Worm (Caenorhabditis elegans) whole organism, midembryonic: ENCODE measurements around the gene frpr-9.

Experiments
- T22C8.4 ChIP-seq: fragments of 200-800 bp; sonication (Bioruptor generic); IDR thresholded peaks from 2 replicates; pipeline ENCODE4 v1.3.6; 2022; ENCODE audit warnings: missing genetic modification characterization, missing compliant biosample characterization
- cog-1 ChIP-seq: sonication (generic microtip); optimal IDR thresholded peaks from 2 replicates; lab custom pipeline; 2016; ENCODE audit warnings: missing genetic modification characterization, missing compliant biosample characterization
- flt-1 ChIP-seq: fragments of 200-800 bp; sonication (Bioruptor generic); IDR thresholded peaks from 2 replicates; pipeline ENCODE4 v1.3.6; 2022; ENCODE audit warnings: missing genetic modification characterization, missing compliant biosample characterization
- ref-1 ChIP-seq: fragments of 200-800 bp; sonication (Bioruptor generic); conservative IDR thresholded peaks from 2 replicates; pipeline ENCODE4 v1.3.6; 2022; ENCODE audit warnings: missing genetic modification reagents, missing genetic modification characterization, missing compliant biosample characterization
- tab-1 ChIP-seq: fragments of 200-800 bp; sonication (Bioruptor generic); IDR thresholded peaks from 2 replicates; pipeline ENCODE4 v1.3.6; 2022; ENCODE audit warnings: missing genetic modification characterization, missing compliant biosample characterization
- ztf-23 ChIP-seq: fragments of 200-800 bp; sonication (Bioruptor generic); IDR thresholded peaks from 2 replicates; pipeline ENCODE4 v1.3.6; 2022; ENCODE audit warnings: missing genetic modification reagents, missing genetic modification characterization, missing compliant biosample characterization
- ztf-29 ChIP-seq: fragments of 200-800 bp; sonication (Bioruptor generic); IDR thresholded peaks from 2 replicates; pipeline ENCODE4 v1.3.6; 2022; ENCODE audit warnings: missing genetic modification reagents, missing genetic modification characterization, missing compliant biosample characterization

DNA sequence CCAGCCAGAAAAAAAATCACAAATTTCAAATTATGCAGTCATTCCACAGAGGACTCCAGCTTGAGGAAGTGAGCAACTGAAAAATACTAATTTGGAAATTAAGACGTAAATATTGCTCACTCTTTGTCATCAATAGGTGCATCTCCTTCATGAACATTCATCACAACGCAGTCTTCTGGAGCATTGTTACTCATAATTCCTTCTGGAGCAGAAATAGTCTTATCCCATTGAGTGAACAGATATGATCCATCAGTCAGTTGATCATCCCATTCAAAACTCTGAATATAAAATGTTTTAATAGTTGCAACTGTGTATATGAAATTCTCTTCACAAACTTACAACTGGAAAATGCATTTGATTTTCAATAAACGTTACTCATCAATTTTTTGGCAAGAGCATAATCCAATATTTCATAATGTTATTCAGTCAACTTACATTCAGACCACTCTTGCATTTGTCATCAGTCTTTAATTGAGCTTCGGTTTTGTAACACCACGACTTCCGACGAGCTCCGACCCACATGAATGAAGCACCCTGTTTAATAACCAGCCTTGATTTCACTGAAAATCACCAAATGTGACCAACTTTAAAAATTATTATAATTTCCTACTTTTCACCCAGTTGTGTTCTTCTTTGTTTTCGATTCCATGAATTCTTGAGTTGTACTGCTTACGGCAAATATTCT, 38.3 kb upstream of the frpr-9 start:
- no peak for TF ChIP-seq T22C8.4 (GFP tag; lab: Robert Waterston, UW)
- no peak for TF ChIP-seq ztf-23
- TF ChIP-seq ztf-29 (GFP tag; lab: Robert Waterston, UW) = no peak
- TF ChIP-seq flt-1 (GFP tag; lab: Robert Waterston, UW) = no peak
- TF ChIP-seq ref-1 (GFP tag; lab: Robert Waterston, UW) = no peak
- TF ChIP-seq cog-1 = no peak
- TF ChIP-seq tab-1 (GFP tag; lab: Robert Waterston, UW) = no peak
